Fruit fly (Drosophila melanogaster): ENCODE measurements around the gene CG34269.

Gene CG34269

DNA sequence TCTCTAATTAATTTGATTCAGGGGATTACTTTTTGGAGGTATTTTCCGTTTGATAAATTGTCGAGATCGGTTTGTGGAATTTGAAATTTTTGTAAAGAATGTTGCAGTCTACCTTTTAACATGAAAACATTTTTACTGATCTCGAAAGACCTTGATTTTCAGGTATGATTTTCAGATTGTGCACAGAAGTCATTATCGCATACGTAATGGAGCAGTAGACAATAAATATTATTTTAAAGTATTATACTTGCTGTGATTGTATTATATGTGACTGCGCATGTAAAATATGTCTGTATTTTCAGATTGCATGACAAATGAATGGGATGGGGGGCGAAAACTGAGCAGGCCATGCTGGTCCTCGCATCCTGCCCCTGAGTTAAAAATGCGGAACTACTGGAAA lies at the start of gene CG34269:
TSS of gene CG34269 (plus strand) at position 301 of the 400 bp plus-strand sequence.
- no peak for TF ChIP-seq EcR (GFP tag; optimal IDR thresholded peaks at IDR 0.05)
- no peak for TF ChIP-seq pan (optimal IDR thresholded peaks at IDR 0.05)
- no peak for TF ChIP-seq psq (optimal IDR thresholded peaks at IDR 0.05)
- no peak for TF ChIP-seq CG8478 (optimal IDR thresholded peaks at IDR 0.05)
- TF ChIP-seq Dll (optimal IDR thresholded peaks at IDR 0.05), result no peak
- TF ChIP-seq usp (GFP tag; optimal IDR thresholded peaks at IDR 0.05), result no peak

DNA sequence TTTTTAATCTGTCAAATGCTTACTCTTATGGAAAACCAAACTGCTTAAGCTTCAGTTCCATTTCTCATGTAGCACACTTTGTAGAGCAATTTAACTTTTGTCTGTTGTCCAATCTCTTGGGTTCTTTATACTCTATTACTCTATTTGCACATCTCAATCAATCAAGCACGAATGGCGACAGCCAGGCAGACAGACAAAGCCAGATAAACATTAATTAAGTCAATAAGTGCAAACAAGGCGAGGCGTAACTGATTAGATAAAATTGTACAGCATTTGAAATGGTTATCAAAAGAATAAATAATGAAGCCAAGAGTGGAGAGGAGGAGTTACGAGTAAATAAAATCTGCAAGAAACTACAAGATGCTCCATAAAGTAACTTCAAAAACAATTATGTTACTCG lies 44.3 kb upstream of the CG34269 start:
- TF ChIP-seq psq (optimal IDR thresholded peaks at IDR 0.05) (no peak), CG8478 (optimal IDR thresholded peaks at IDR 0.05) (no peak)

DNA sequence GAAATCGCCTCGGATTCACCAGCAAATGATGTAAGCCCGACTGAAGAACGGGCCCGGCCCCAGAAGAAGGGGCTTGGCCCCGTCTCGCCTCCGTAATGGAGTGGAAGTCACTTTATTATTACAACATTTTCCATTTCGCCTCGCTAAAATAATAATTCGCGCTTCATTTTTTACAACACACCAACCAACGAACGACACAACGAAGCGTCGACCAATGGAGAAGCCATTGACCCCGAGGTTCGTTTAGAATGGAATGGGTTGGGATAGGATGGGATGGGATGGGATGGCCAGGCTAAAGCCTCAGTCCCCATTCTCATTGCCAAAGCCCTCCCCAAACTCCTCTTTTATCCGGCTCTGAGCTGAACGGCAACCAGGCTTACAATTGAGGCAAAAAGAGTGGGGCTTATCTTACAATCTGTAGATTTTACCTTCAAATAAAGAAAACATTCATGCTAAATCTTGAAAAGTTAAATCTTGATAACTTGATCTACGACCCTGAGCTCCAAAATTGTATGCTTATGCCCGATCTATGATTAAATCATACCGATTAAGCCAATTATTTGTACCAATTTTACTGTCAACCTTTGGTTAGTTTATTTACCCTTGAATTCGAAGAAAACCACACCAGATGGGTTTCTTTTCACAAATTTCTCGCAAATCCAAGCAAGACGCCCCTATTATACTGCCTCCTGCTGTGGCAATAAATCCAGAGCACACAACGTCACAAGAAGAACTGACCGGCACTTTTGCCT lies 43.4 kb upstream of the CG34269 start:
- TF ChIP-seq pan (optimal IDR thresholded peaks at IDR 0.05) (no peak), CG8478 (optimal IDR thresholded peaks at IDR 0.05) (no peak), EcR (GFP tag; optimal IDR thresholded peaks at IDR 0.05) (peak in 1 of 2 experiments; percentile 49), usp (GFP tag; optimal IDR thresholded peaks at IDR 0.05) (no peak), psq (optimal IDR thresholded peaks at IDR 0.05) (no peak), Dll (optimal IDR thresholded peaks at IDR 0.05) (no peak)

DNA sequence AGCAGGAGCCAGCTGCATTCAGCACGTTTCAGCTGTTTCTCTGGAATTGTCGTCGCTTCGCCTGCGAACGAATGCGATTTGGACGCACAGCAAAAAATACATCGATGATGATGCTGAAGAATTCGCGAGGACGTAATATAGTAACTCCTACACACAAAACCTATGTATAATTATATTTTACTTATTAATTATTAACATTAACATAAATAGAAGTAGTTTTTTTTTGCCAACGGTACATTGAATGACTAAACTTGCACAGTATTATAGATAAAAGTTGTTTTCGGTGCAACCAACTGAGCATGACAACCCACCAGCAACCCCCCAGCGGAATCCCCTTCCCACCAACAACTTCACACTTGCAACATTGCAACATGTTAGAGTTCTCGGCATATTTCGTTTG lies 42.7 kb upstream of the CG34269 start:
- TF ChIP-seq Dll (optimal IDR thresholded peaks at IDR 0.05) (no peak), EcR (GFP tag; optimal IDR thresholded peaks at IDR 0.05) (no peak), usp (GFP tag; optimal IDR thresholded peaks at IDR 0.05) (no peak), psq (optimal IDR thresholded peaks at IDR 0.05) (no peak), CG8478 (optimal IDR thresholded peaks at IDR 0.05) (no peak), pan (optimal IDR thresholded peaks at IDR 0.05) (no peak)

DNA sequence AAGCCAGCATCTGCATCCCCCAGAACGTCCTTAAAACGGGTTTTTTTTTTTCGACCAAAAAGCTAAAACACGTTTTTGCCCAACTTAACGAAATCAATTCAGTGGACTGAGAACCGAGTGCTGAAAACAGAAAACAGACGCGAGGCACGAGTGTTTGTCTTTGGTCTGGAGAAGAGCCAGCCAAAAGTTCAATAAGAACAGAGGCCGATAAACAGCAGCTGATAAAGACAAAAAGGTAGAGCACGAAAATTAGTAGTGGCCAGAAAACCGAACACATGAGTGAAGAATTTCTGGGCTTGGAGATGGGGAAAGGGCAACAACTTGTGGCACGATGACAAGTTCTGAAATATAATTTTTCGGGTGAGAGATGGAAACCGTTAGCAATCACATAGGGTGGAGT lies 40.0 kb upstream of the CG34269 start:
- no peak for TF ChIP-seq CG8478 (optimal IDR thresholded peaks at IDR 0.05)
- TF ChIP-seq usp (GFP tag; optimal IDR thresholded peaks at IDR 0.05), result no peak
- no peak for TF ChIP-seq pan (optimal IDR thresholded peaks at IDR 0.05)
- TF ChIP-seq psq (optimal IDR thresholded peaks at IDR 0.05), result no peak
- no peak for TF ChIP-seq Dll (optimal IDR thresholded peaks at IDR 0.05)
- no peak for TF ChIP-seq EcR (GFP tag; optimal IDR thresholded peaks at IDR 0.05)

DNA sequence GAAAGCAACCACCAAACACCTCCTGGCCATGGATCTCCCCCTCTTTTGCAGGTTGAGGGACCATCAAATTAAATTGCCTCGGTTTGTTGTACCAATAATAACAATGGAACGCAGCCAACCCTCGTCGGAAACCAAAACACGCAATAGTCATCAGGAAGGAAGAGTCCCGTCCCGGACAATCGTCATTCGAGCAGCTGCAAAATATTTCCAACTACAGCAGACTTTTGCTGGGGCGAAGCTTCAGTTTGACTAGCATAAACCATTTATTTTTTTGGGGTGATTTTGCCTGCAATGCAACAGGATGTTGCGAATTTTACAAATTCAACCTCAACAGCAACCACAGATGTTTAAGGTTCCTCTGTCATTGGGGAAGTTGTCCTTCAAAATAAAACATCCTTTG lies 39.5 kb upstream of the CG34269 start:
- TF ChIP-seq pan (optimal IDR thresholded peaks at IDR 0.05) (no peak), EcR (GFP tag; optimal IDR thresholded peaks at IDR 0.05) (no peak)

DNA sequence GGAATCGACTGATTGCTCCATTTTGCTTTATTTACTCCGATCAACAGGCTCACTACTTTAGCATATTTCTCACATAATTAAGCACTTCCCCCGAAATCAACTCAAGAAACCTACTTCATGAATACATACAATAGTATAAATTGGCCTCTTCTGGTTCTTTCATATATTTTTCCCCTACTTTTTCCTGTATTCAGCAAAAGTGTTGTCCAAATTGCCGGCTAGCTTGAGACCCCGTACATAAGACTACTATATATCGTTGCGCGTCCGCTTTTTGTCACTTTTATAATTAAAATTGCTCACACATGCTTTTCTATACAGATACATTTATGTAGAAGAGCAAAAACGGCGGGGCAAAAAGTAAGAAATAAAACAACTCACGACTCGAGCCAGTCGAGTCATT lies 38.8 kb upstream of the CG34269 start:
- TF ChIP-seq EcR (GFP tag; optimal IDR thresholded peaks at IDR 0.05) (no peak), Dll (optimal IDR thresholded peaks at IDR 0.05) (no peak), usp (GFP tag; optimal IDR thresholded peaks at IDR 0.05) (no peak), pan (optimal IDR thresholded peaks at IDR 0.05) (no peak), psq (optimal IDR thresholded peaks at IDR 0.05) (no peak), CG8478 (optimal IDR thresholded peaks at IDR 0.05) (no peak)

DNA sequence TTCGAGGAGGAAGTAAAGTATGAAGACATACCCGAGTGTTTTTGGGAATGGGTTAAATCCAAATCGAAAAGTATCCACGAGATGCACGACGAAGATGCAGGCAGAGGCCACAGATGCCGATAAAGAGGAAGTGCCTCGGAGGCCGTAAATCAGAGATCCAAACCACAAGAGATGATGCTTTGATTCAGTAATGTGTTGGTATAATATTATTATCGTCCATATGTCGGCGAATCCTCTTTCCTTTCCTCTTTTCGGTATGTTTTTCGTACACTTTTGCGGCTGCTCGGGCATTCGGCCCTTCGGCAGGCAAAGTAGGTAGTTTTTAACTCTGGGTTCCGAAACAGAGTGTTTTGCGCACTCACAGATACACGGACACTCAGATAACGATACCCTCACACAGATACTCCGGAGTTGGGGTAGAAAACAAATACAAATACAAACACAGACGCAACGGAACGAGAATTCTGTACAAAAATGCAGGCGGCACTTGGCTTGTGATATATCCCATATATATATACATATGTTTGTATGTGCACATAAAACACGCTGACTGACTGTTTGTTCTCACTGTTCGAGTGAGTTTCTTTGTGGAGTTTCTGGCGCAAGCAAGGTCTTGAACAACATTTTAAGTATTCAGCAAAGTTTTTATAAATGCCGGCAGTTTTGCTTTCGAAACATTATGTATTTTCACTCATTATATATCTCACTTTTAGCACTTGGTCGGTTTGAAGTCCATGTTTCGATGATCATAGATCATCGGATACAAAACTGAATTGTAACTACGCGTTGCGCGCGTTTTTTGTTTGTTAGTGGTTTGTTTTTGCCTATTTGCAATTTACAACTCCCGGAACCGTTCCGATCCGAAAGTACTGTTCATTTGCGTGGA lies 38.0 kb upstream of the CG34269 start:
- no peak for TF ChIP-seq pan (optimal IDR thresholded peaks at IDR 0.05)
- TF ChIP-seq psq (optimal IDR thresholded peaks at IDR 0.05), result no peak
- no peak for TF ChIP-seq EcR (GFP tag; optimal IDR thresholded peaks at IDR 0.05)
- no peak for TF ChIP-seq Dll (optimal IDR thresholded peaks at IDR 0.05)
- TF ChIP-seq usp (GFP tag; optimal IDR thresholded peaks at IDR 0.05), result no peak
- TF ChIP-seq CG8478 (optimal IDR thresholded peaks at IDR 0.05), result no peak

DNA sequence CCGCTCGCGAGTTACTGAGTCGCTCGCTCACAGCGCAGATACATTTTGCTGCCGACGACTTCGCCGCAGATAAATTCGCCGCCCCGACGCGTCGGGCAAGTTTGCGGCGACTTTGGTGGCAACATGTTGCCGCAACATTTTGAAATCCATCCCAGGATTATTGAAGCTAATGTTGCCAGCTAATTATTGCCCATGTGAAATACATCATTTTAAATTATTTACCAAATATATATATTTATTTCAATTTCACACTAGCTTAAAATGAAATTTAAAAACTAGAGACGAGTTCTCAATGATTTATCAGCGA lies 37.4 kb upstream of the CG34269 start:
- TF ChIP-seq psq (optimal IDR thresholded peaks at IDR 0.05) (no peak), EcR (GFP tag; optimal IDR thresholded peaks at IDR 0.05) (no peak), pan (optimal IDR thresholded peaks at IDR 0.05) (no peak), CG8478 (optimal IDR thresholded peaks at IDR 0.05) (no peak)

DNA sequence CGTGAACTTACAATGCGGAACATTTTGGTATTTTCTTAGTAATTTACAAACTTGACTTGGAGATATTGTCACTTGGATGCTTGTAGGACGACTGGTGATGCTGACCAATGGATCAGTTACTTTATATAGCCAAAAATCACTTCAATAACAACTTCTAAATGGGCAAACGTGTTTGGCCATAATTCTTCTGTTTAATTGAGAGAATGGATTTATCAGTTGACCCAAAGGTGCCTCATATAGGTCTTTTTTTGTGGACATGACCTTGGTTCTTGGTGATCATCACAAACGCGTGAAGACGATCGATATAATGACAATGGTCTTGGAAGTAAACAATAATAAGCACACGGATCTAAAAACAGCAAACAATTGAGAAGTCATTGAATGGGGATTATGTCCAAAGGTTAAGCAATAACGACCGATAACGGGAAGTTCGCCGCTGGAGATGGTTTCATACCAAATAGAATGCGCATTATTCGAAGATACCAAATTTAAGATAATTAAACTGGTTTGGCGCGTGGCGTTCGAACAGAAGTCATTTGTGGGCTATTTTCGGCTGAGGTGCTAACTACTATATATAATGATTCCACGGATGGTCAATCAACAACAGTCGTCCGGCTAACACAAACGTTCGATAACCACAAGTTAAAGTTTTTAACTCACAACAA lies 27.7 kb upstream of the CG34269 start, which contains the start of the genes CG34267 and CG34268:
TSS of gene CG34267 (minus strand) at position 101 of the 665 bp plus-strand sequence.
TSS of gene CG34268 (plus strand) at position 615 of the 665 bp plus-strand sequence.
- no peak for TF ChIP-seq psq (optimal IDR thresholded peaks at IDR 0.05)
- TF ChIP-seq CG8478 (optimal IDR thresholded peaks at IDR 0.05), result no peak
- TF ChIP-seq usp (GFP tag; optimal IDR thresholded peaks at IDR 0.05), result no peak
- TF ChIP-seq pan (optimal IDR thresholded peaks at IDR 0.05), result no peak
- TF ChIP-seq Dll (optimal IDR thresholded peaks at IDR 0.05), result no peak
- no peak for TF ChIP-seq EcR (GFP tag; optimal IDR thresholded peaks at IDR 0.05)

DNA sequence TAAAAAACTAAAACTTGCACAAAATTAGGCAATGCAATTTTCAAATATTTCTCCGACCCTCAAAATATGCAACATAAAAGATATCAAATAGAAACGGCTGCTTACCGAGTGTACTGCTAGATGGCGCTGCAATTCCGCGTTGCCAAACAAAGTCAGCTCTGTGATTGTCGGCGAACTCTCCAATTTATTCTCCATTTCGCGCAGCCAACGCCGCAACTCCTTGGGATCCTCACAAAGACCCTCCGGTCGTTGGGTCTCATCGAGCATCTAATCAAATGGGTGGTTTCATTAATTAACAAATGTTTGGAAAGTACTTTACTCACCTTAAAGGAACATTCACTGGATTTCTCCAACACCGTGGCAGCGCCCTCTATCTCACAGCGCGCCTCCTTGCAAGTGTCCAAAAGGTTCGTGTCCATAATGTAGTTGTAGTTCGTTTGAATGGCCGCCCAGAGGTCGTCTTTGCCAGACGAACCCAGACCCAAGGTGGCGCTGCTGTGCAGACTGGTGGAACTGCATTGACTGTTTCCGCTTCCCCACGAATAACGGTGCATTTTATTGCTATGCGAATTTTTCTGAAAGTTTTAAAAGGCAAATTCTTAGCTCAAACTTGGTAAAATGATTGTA lies 22.2 kb upstream of the CG34269 start:
- TF ChIP-seq EcR (GFP tag; optimal IDR thresholded peaks at IDR 0.05), result no peak
- no peak for TF ChIP-seq pan (optimal IDR thresholded peaks at IDR 0.05)
- TF ChIP-seq psq (optimal IDR thresholded peaks at IDR 0.05), result no peak
- TF ChIP-seq CG8478 (optimal IDR thresholded peaks at IDR 0.05), result no peak
- no peak for TF ChIP-seq Dll (optimal IDR thresholded peaks at IDR 0.05)
- no peak for TF ChIP-seq usp (GFP tag; optimal IDR thresholded peaks at IDR 0.05)
